Worm (Caenorhabditis elegans): ENCODE measurements around the gene asps-1.

asps-1 gene

DNA sequence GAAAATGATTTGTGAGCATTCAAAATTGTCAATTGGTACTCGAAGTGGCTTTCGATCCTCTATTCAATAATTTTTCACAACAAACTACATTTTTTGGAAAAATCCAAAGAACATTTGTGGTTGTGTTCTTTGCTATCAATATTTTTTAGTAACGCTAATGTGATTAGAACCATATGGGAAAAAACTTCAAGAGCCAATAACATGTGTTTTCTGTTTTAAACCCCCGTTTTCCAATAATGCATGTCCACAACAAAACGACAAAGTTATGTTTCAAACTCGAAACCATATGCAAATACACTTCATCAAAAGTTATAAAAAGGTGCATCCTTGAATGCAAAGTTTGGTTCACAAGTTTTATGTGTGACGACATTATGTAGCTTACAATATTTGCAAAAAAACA, 31.3 kb downstream of the asps-1 start:
- TF ChIP-seq fkh-4 (tag; optimal IDR thresholded peaks at IDR 0.05; ENCODE audit: borderline replicate concordance) (peak; percentile 92), efl-1 (optimal IDR thresholded peaks at IDR 0.05) (no peak), efl-1 (GFP tag; optimal IDR thresholded peaks at IDR 0.05 in 1 of 2) (peak in 1 of 2 experiments; percentile 44), dsc-1 (tag; optimal IDR thresholded peaks at IDR 0.05) (peak; percentile 97), pag-3 (tag; optimal IDR thresholded peaks at IDR 0.05; ENCODE audit: borderline replicate concordance, insufficient read depth) (no peak)

DNA sequence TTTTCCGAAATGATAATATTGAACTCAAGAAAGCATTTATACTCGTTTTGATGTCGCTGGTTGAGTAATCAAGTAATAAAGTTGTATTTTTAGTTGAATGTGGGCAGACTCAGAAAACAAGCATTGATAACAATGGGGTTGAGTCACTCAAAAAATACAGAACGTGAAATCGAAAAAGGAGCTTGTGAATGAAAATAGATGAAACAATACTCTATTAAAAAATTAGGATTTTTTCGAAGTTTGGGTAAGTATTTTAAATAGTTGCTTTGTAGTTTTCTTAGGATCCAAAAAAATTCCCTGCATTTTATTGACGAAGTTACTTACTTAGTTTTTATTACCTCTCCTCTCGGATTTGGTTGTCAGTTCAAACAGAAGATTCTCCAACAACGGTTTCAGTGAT, 33.8 kb downstream of the asps-1 start, which contains the start of gene lys-3:
Gene lys-3, minus strand, starts transcription at position 101 of the 400 bp plus-strand sequence.
- TF ChIP-seq sptf-1 (tag; optimal IDR thresholded peaks at IDR 0.05) (no peak), dpl-1 (GFP tag; optimal IDR thresholded peaks at IDR 0.05) (no peak), fos-1 (tag; optimal IDR thresholded peaks at IDR 0.05) (no peak), ceh-8 (GFP tag; optimal IDR thresholded peaks at IDR 0.05) (no peak), unc-98 (GFP tag; IDR thresholded peaks at IDR 0.05) (no peak), nhr-76 (tag; optimal IDR thresholded peaks at IDR 0.05) (no peak), nhr-77 (tag; optimal IDR thresholded peaks at IDR 0.05) (no peak), nhr-20 (tag; optimal IDR thresholded peaks at IDR 0.05) (no peak), mdl-1 (tag; optimal IDR thresholded peaks at IDR 0.05) (no peak), lin-13 (GFP tag; optimal IDR thresholded peaks at IDR 0.05) (no peak), ama-1 (optimal IDR thresholded peaks at IDR 0.05) (no peak), snpc-4 (tag; optimal IDR thresholded peaks at IDR 0.05) (no peak), snu-23 (GFP tag; optimal IDR thresholded peaks at IDR 0.05) (no peak), F16B12.6 (tag; optimal IDR thresholded peaks at IDR 0.05) (no peak), efl-3 (GFP tag; optimal IDR thresholded peaks at IDR 0.05) (no peak), ceh-82 (tag; optimal IDR thresholded peaks at IDR 0.05) (no peak), zip-4 (GFP tag; optimal IDR thresholded peaks at IDR 0.05) (no peak), mep-1 (tag; optimal IDR thresholded peaks at IDR 0.05) (no peak)

DNA sequence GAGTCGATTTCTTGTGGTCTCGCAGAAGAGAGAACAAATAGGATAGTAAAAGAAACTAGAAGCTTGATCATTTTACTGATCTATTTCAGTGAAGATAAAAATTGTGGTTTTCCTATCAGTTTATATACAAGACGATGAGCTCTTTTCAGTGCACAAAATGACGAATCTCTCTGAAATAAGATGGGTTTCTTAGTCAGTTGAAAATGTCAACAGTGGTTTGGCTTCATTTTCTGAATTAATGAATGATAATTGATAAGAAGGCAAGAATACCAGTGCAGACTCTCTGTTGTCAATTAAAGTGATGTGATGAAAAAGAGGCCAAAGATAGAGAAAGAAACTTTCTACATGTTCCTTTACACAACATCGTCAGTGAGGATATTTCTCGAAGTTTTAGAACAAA, 35.8 kb downstream of the asps-1 start, which contains the start of gene lys-2:
Gene lys-2, minus strand, starts transcription at position 101 of the 400 bp plus-strand sequence.
- TF ChIP-seq ama-1 (optimal IDR thresholded peaks at IDR 0.05): no peak
- no peak for TF ChIP-seq mab-9 (GFP tag; IDR thresholded peaks at IDR 0.05)
- no peak for TF ChIP-seq mef-2 (tag; optimal IDR thresholded peaks at IDR 0.05)
- no peak for TF ChIP-seq nhr-11 (tag; optimal IDR thresholded peaks at IDR 0.05)
- TF ChIP-seq isw-1 (GFP tag; IDR thresholded peaks at IDR 0.05): no peak
- peak; percentile 4 for TF ChIP-seq pax-3 (tag; optimal IDR thresholded peaks at IDR 0.05)
- TF ChIP-seq zag-1 (tag; optimal IDR thresholded peaks at IDR 0.05): no peak
- TF ChIP-seq nhr-90 (tag; optimal IDR thresholded peaks at IDR 0.05; ENCODE audit: poor library complexity): no peak
- no peak for TF ChIP-seq fkh-4 (tag; optimal IDR thresholded peaks at IDR 0.05; ENCODE audit: borderline replicate concordance)
- peak; percentile 75 for TF ChIP-seq elt-2 (tag; optimal IDR thresholded peaks at IDR 0.05)
- no peak for TF ChIP-seq efl-3 (GFP tag; optimal IDR thresholded peaks at IDR 0.05)
- no peak for TF ChIP-seq elt-3 (tag; optimal IDR thresholded peaks at IDR 0.05)
- no peak for TF ChIP-seq nhr-47 (tag; optimal IDR thresholded peaks at IDR 0.05)
- TF ChIP-seq pqm-1 (tag; optimal IDR thresholded peaks at IDR 0.05): peak; percentile 50
- no peak for TF ChIP-seq vab-15 (tag; optimal IDR thresholded peaks at IDR 0.05)
- no peak for TF ChIP-seq nhr-28 (tag; optimal IDR thresholded peaks at IDR 0.05)
- TF ChIP-seq zip-4 (GFP tag; optimal IDR thresholded peaks at IDR 0.05): no peak

DNA sequence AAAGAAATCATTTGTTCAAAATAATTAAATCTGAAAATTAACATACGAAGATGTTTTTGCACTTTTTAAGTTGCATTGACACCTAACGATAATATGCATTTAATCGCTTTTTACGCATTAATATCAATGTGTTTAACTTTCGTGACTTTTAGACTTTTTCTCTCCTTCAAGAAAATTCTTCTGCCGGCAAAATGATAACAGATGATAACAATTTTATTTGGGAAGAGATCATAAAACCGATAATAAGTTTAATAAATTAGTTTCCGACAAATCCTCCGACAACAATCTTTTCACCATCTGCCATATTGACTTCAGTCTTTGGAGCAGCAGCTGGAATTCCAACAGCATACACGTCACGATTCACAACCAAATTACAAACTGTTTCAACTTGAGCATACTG, 37.1 kb downstream of the asps-1 start:
- TF ChIP-seq elt-2 (tag; optimal IDR thresholded peaks at IDR 0.05) (peak; percentile 86), snu-23 (GFP tag; optimal IDR thresholded peaks at IDR 0.05) (no peak), tlp-1 (tag; optimal IDR thresholded peaks at IDR 0.05) (peak; percentile 63), nhr-71 (tag; optimal IDR thresholded peaks at IDR 0.05) (no peak)
